Fruit fly (Drosophila melanogaster): ENCODE results near the gene CG17917.

Gene CG17917

DNA sequence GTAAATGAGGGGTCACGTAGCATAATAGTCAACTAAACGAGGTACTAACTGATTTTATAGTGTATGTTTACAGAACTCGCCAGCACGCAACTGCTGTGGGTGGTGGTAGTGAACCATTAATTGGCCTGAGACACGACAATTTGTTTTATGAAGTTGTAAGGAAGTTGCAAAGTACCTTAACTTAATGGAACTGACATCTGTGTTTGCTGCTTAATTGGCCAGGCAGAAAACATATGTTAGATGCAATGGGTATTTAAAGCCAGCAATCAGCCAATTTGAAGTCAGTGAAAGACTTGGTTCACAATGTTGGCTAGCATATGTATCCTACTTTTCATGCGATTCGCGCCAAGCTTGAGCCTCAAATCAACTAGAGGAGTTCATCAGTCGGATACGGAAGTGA lies at the start of gene CG17917:
CG17917 (plus strand) TSS at position 301 of the 400 bp plus-strand sequence.
- TF ChIP-seq CG8478 (optimal IDR thresholded peaks at IDR 0.05) (no peak), Dll (optimal IDR thresholded peaks at IDR 0.05) (no peak), pan (optimal IDR thresholded peaks at IDR 0.05) (no peak), EcR (GFP tag; optimal IDR thresholded peaks at IDR 0.05) (no peak), usp (GFP tag; optimal IDR thresholded peaks at IDR 0.05) (no peak), psq (optimal IDR thresholded peaks at IDR 0.05) (no peak)

DNA sequence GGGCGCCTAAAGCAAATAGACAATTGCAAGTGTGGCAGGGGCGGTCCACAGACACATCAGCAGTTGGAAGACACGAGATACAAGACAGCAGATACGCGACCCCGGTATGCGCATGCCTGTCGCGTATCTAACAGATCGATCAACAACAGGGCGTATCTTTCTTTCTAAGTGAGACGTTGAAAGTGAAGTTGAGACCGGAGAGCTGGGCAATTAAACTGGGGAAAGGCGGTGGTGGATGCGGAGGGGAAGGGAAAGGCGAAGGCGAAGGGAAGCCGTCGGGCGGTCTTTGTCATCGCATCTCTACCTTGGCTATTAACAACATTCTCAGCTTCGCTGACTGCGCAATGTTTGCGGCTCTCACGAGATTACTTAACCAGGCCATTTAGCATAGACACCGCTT lies 47.7 kb upstream of the CG17917 start:
- TF ChIP-seq CG8478 (optimal IDR thresholded peaks at IDR 0.05) (no peak), psq (optimal IDR thresholded peaks at IDR 0.05) (no peak), Dll (optimal IDR thresholded peaks at IDR 0.05) (no peak), pan (optimal IDR thresholded peaks at IDR 0.05) (no peak), usp (GFP tag; optimal IDR thresholded peaks at IDR 0.05) (no peak), EcR (GFP tag; optimal IDR thresholded peaks at IDR 0.05) (no peak)

DNA sequence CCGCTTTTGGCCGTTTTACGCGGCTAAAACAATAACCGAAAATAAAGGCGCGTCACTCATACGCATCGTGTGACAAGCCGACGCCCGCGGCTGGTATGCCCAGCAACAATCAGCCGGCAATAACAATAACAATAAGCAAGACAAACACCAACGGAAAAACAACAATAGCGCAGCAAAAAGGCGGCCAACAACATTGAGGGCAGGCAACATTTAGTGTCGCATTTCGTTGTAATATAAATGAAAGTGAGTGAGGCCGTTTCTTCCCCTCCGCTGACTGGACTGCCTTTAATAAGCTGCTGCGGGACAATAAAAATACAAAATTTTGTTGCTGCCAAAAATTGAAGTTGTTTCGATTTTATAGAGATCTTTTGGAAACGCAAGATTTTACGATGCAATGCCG lies 44.6 kb upstream of the CG17917 start:
- TF ChIP-seq CG8478 (optimal IDR thresholded peaks at IDR 0.05) (no peak), psq (optimal IDR thresholded peaks at IDR 0.05) (no peak), Dll (optimal IDR thresholded peaks at IDR 0.05) (no peak), pan (optimal IDR thresholded peaks at IDR 0.05) (no peak), usp (GFP tag; optimal IDR thresholded peaks at IDR 0.05) (no peak), EcR (GFP tag; optimal IDR thresholded peaks at IDR 0.05) (no peak)

- TF ChIP-seq usp (GFP tag; optimal IDR thresholded peaks at IDR 0.05) (no peak), Dll (optimal IDR thresholded peaks at IDR 0.05) (no peak)
Measured at dm6 chr3R:6298828-6299227, 42.9 kb upstream of the CG17917 start, which contains the start of gene Osi14. Gene Osi14 (plus strand): TSS chr3R:6299128.

DNA sequence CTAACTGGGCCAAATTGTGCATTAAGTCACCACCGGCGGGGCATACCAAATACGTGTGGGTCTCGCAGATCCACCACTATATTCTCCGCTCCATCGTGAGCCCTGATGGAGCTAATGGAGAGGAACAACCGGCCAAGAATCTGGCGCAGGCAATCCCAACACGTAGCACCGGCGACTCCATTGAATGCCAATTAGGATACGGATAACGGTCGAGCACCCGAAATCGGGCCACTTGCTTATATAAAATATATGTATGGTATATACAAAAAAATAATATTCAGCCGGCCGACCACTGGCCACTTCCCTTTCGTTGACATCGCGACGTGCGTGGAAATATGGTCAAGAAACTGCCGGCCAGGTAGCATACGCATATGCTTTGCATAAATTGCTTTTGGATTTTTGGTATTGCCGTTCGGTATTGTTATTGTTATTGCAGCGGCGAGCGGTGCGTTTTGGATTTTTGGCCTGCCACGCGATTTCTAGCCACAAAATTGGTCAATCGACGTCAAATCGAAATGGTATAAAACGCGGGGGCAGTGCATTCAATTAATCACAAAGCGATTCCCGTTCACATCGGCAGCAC lies 40.4 kb upstream of the CG17917 start, which contains the start of gene Osi15:
Osi15 (plus strand) TSS at position 548 of the 583 bp plus-strand sequence.
- TF ChIP-seq psq (optimal IDR thresholded peaks at IDR 0.05) (no peak), EcR (GFP tag; optimal IDR thresholded peaks at IDR 0.05) (no peak), Dll (optimal IDR thresholded peaks at IDR 0.05) (no peak), pan (optimal IDR thresholded peaks at IDR 0.05) (no peak), CG8478 (optimal IDR thresholded peaks at IDR 0.05) (no peak), usp (GFP tag; optimal IDR thresholded peaks at IDR 0.05) (no peak)

dm6 chr3R:6303738-6304137 lies 38.0 kb upstream of the CG17917 start, which contains the start of gene CG46396:
Gene CG46396 (plus strand): TSS chr3R:6304038.
- TF ChIP-seq psq (optimal IDR thresholded peaks at IDR 0.05) (no peak), usp (GFP tag; optimal IDR thresholded peaks at IDR 0.05) (no peak), CG8478 (optimal IDR thresholded peaks at IDR 0.05) (no peak), Dll (optimal IDR thresholded peaks at IDR 0.05) (no peak), EcR (GFP tag; optimal IDR thresholded peaks at IDR 0.05) (no peak), pan (optimal IDR thresholded peaks at IDR 0.05) (no peak)

dm6 chr3R:6304947-6305346 lies 36.8 kb upstream of the CG17917 start, which contains the start of gene Osi16:
Gene Osi16 (plus strand): TSS chr3R:6305247.
- TF ChIP-seq psq (optimal IDR thresholded peaks at IDR 0.05) (no peak), EcR (GFP tag; optimal IDR thresholded peaks at IDR 0.05) (no peak), usp (GFP tag; optimal IDR thresholded peaks at IDR 0.05) (no peak), pan (optimal IDR thresholded peaks at IDR 0.05) (no peak), Dll (optimal IDR thresholded peaks at IDR 0.05) (no peak), CG8478 (optimal IDR thresholded peaks at IDR 0.05) (no peak)

DNA sequence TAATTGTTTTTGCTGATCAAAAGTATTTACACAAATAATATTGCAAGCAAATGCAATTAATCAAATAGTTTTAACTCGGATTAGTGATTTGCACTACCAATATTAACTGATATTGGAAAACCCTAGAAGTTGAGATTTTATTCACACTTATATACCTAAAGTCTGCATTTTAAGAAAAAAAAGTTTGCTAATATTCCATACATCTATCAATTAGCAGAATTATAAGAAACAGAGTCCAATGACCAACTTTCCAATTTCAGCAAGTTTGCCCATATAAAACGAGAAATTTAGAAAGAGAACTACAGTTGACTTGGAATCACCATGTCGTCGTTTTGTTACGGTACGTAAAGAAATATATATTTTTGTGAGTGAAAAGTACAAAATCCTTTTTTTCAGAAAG lies 35.2 kb upstream of the CG17917 start, which contains the start of gene CG46026:
CG46026 (plus strand) TSS at position 301 of the 400 bp plus-strand sequence.
- TF ChIP-seq usp (GFP tag; optimal IDR thresholded peaks at IDR 0.05) (no peak), psq (optimal IDR thresholded peaks at IDR 0.05) (no peak), CG8478 (optimal IDR thresholded peaks at IDR 0.05) (no peak), pan (optimal IDR thresholded peaks at IDR 0.05) (no peak), EcR (GFP tag; optimal IDR thresholded peaks at IDR 0.05) (no peak), Dll (optimal IDR thresholded peaks at IDR 0.05) (no peak)

dm6 chr3R:6309676-6310075 lies 32.1 kb upstream of the CG17917 start, which contains the start of gene CG31560:
Gene CG31560 (plus strand): TSS chr3R:6309976.
- TF ChIP-seq usp (GFP tag; optimal IDR thresholded peaks at IDR 0.05): no peak
- TF ChIP-seq CG8478 (optimal IDR thresholded peaks at IDR 0.05): no peak
- TF ChIP-seq EcR (GFP tag; optimal IDR thresholded peaks at IDR 0.05): no peak
- TF ChIP-seq psq (optimal IDR thresholded peaks at IDR 0.05): no peak
- TF ChIP-seq Dll (optimal IDR thresholded peaks at IDR 0.05): no peak
- no peak for TF ChIP-seq pan (optimal IDR thresholded peaks at IDR 0.05)

DNA sequence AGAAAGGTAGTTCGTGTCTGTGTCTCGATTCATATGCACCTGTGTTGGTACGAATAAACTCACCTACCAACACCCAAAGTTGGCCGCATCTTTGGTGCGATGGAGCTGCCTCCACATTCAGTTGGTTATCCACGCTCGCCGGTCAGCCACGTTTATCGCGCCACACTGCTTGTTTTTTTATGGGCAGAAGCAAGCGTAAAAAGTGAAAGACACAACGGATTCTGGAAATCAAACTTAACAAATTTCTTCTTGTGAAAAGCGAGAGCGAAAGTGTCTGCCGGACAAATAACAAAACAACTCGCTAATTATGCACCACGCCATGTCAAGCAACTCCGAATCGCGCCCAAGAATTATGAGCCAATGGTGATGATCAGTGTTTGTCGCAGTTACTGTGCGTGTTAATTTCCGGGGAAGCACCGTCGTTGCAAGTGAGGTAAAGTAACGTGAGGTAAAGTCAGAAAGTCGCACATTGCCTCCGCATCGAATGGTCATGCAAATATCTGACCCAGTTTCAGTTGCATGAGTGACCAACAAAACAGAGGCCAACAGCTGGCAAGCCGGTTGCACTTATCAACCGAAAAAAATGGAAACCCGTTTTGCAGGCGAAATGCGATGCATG lies 30.0 kb upstream of the CG17917 start, which contains the start of gene Osi17:
Osi17 (plus strand) TSS at position 132 of the 619 bp plus-strand sequence.
- TF ChIP-seq EcR (GFP tag; optimal IDR thresholded peaks at IDR 0.05): no peak

DNA sequence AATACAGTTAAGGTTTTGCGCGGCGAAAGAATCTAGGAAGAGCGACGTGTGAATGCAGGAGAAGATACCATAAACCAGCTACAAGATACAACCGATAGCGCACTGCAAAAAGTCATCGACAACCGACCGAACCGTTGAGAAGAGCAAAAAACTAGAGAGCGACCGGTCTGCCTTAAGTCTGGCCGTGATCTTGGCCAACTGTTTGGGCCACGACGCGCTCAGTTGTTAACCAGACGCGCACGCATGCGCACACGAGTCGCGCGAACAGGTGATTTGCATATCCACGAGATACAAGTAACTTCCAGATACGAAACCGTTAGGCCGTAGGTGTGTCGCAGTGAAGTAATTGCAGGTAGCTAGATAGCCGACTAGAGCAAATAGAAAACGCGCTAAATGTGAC lies 26.7 kb upstream of the CG17917 start:
- TF ChIP-seq CG8478 (optimal IDR thresholded peaks at IDR 0.05): no peak
- TF ChIP-seq usp (GFP tag; optimal IDR thresholded peaks at IDR 0.05): no peak
- no peak for TF ChIP-seq Dll (optimal IDR thresholded peaks at IDR 0.05)
- TF ChIP-seq pan (optimal IDR thresholded peaks at IDR 0.05): no peak
- no peak for TF ChIP-seq EcR (GFP tag; optimal IDR thresholded peaks at IDR 0.05)
- TF ChIP-seq psq (optimal IDR thresholded peaks at IDR 0.05): no peak

DNA sequence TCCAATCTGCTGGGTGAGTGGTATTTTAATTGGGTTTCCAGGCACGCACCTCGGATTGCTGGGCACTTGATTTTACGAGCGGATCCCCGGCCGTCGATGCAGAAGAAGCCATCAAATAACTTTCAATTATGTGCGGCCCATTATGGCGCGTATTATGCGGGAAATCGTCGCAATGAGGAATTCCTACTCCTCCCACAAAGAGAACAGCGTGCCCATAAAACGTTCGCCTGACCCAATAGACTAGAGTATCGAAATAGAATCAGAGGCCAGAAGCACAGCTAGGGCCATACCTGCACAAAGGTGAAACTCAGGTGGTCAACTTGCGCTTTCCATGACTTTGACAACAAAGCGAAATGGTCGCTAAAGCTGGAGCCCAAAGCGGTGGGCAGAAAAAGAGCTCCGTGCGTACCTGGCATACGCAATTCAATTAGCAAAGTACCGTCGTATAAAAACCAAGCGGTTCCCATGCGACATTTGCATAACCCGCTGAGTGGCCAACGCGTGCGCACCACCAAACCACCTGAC lies 11.9 kb upstream of the CG17917 start, which contains the start of gene Osi18:
Osi18 (plus strand) TSS at position 475 of the 525 bp plus-strand sequence.
- TF ChIP-seq pan (optimal IDR thresholded peaks at IDR 0.05): no peak
- TF ChIP-seq usp (GFP tag; optimal IDR thresholded peaks at IDR 0.05): no peak
- no peak for TF ChIP-seq psq (optimal IDR thresholded peaks at IDR 0.05)
- TF ChIP-seq EcR (GFP tag; optimal IDR thresholded peaks at IDR 0.05): no peak
- no peak for TF ChIP-seq Dll (optimal IDR thresholded peaks at IDR 0.05)
- TF ChIP-seq CG8478 (optimal IDR thresholded peaks at IDR 0.05): no peak
